Fruit fly (Drosophila melanogaster) whole organism, pupa: ENCODE measurements around the gene Nrg.

Experiments
- CG32121 ChIP-seq: fragments of 200-800 bp; sonication (Bioruptor generic); IDR thresholded peaks from 2 replicates; pipeline ENCODE4 v1.3.6; 2022; ENCODE audit warnings: missing biosample characterization, missing genetic modification characterization
- CG8159 ChIP-seq: fragments of 200-800 bp; sonication (Bioruptor generic); optimal IDR thresholded peaks from 3 replicates; lab custom pipeline; 2018; ENCODE audit warnings: missing biosample characterization, mild to moderate bottlenecking, missing genetic modification characterization, moderate library complexity
- CG8301 ChIP-seq: fragments of 200-800 bp; sonication (Bioruptor generic); optimal IDR thresholded peaks from 2 replicates; lab custom pipeline; 2018; ENCODE audit warnings: missing biosample characterization, mild to moderate bottlenecking, missing genetic modification characterization
- CG9948 ChIP-seq: fragments of 200-800 bp; sonication (Bioruptor generic); optimal IDR thresholded peaks from 2 replicates; lab custom pipeline; 2018; ENCODE audit warnings: missing biosample characterization, mild to moderate bottlenecking, missing genetic modification characterization, moderate library complexity
- Ets98B ChIP-seq: fragments of 200-800 bp; sonication (Bioruptor generic); IDR thresholded peaks from 2 replicates; pipeline ENCODE4 v1.3.6; 2022; ENCODE audit warnings: missing biosample characterization, missing genetic modification characterization
- rn ChIP-seq: fragments of 200-800 bp; sonication (Bioruptor generic); IDR thresholded peaks from 2 replicates; pipeline ENCODE4 v1.3.6; 2022; ENCODE audit warnings: missing biosample characterization, missing genetic modification characterization

DNA sequence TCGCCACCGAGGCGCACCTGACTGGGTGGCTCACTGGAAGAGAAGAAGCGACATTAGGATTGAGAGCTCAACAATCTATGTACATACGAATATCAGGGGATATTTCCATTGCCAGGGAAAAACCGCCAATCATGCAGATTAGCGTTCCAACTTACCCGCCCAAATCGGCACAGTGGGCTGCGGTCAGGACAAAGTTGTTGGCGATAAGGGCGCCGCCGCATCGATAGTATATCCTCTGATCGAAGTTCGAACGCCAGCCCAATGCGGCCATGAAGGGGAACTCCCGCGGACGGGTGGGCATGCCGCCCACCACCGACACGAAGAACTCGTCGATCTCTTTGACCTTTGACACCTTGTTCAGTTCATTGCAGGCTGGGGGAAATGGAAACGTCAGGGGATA, 54.8 kb downstream of the Nrg start:
- TF ChIP-seq CG8159 (tag; lab: Kevin White, UChicago) (no peak), CG32121 (GFP tag; lab: Robert Waterston, UW) (no peak), rn (GFP tag; lab: Robert Waterston, UW) (no peak), CG8301 (tag; lab: Kevin White, UChicago) (no peak), CG9948 (no peak), Ets98B (GFP tag; lab: Robert Waterston, UW) (no peak)
